Fruit fly (Drosophila melanogaster): ENCODE measurements around the gene toc.

toc gene

DNA sequence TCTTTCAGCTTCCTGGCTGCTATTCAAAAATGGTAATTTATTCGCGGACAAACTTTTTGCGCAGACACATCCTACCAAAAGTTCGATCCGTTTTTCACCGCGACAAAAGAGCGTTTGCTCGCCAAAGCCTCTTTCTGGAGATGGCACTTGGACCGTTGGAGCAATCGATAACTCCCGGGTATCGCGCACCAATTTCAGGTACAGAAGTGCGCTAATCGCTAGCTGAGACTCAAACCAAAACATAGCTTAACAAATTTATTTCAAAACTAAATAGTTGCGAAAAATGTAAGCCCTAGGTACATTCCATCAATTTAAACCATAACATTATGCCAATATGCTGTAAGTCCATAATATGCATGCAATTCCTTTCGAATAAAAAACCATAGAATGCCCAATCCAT lies at the start of gene toc (continued):
- peak; percentile 2 for TF ChIP-seq CG1792 (GFP tag; optimal IDR thresholded peaks at IDR 0.05)
- TF ChIP-seq eyg (GFP tag; optimal IDR thresholded peaks at IDR 0.05), result no peak
- peak; percentile 12 for TF ChIP-seq CG10267 (tag; optimal IDR thresholded peaks at IDR 0.05)
- TF ChIP-seq CG8089 (GFP tag; optimal IDR thresholded peaks at IDR 0.05), result no peak
- TF ChIP-seq TFAM (GFP tag; optimal IDR thresholded peaks at IDR 0.05), result no peak
- TF ChIP-seq CrebB (tag; optimal IDR thresholded peaks at IDR 0.05), result peak; percentile 39
- TF ChIP-seq Opbp (GFP tag; IDR thresholded peaks at IDR 0.05; ENCODE audit: partially characterized antibody), result peak; percentile 90
- no peak for TF ChIP-seq CG10959 (GFP tag; IDR thresholded peaks at IDR 0.05)
- TF ChIP-seq fd3F (GFP tag; optimal IDR thresholded peaks at IDR 0.05), result no peak
- peak; percentile 43 for TF ChIP-seq CoRest (tag; optimal IDR thresholded peaks at IDR 0.05)
- TF ChIP-seq CG11696 (GFP tag; IDR thresholded peaks at IDR 0.05), result no peak
- TF ChIP-seq nerfin-2 (GFP tag; IDR thresholded peaks at IDR 0.05; ENCODE audit: partially characterized antibody), result peak; percentile 66
- no peak for TF ChIP-seq Fer2 (tag; optimal IDR thresholded peaks at IDR 0.05)
- TF ChIP-seq CG9817 (tag; optimal IDR thresholded peaks at IDR 0.05), result no peak
- peak; percentile 32 for TF ChIP-seq CG12155 (GFP tag; optimal IDR thresholded peaks at IDR 0.05)
- TF ChIP-seq CG15514 (GFP tag; optimal IDR thresholded peaks at IDR 0.05), result peak; percentile 97
- peak; percentile 68 for TF ChIP-seq E2f2 (GFP tag; IDR thresholded peaks at IDR 0.05)
- TF ChIP-seq Awh (GFP tag; IDR thresholded peaks at IDR 0.05), result no peak
- 0 out of 2 replicates have a peak, but pooled peaks have one; percentile 6 for TF ChIP-seq CG9932 (GFP tag; IDR thresholded peaks at IDR 0.05)
- TF ChIP-seq unc-4 (GFP tag; IDR thresholded peaks at IDR 0.05; ENCODE audit: partially characterized antibody), result peak; percentile 85
- no peak for TF ChIP-seq ap (GFP tag; IDR thresholded peaks at IDR 0.05)
- peak; percentile 79 for TF ChIP-seq sna (GFP tag; IDR thresholded peaks at IDR 0.05; ENCODE audit: partially characterized antibody)
- peak; percentile 32 for TF ChIP-seq CG8290 (GFP tag; optimal IDR thresholded peaks at IDR 0.05)
- peak in 1 of 2 experiments; percentile 66 for TF ChIP-seq CG8290 (tag; optimal IDR thresholded peaks at IDR 0.05)
- TF ChIP-seq CG12659 (GFP tag; optimal IDR thresholded peaks at IDR 0.05), result peak; percentile 66
- TF ChIP-seq CG12769 (tag; optimal IDR thresholded peaks at IDR 0.05), result peak; percentile 25
- TF ChIP-seq sim (GFP tag; IDR thresholded peaks at IDR 0.05), result no peak
- no peak for TF ChIP-seq yki (optimal IDR thresholded peaks at IDR 0.05)
- TF ChIP-seq Myb (GFP tag; optimal IDR thresholded peaks at IDR 0.05), result peak; percentile 84
- TF ChIP-seq hbn (GFP tag; IDR thresholded peaks at IDR 0.05; ENCODE audit: partially characterized antibody), result peak; percentile 65
- no peak for TF ChIP-seq gsb (GFP tag; IDR thresholded peaks at IDR 0.05)
- no peak for TF ChIP-seq CG17802 (tag; optimal IDR thresholded peaks at IDR 0.05)
- TF ChIP-seq CG10209 (GFP tag; optimal IDR thresholded peaks at IDR 0.05), result no peak
- TF ChIP-seq pita (GFP tag; optimal IDR thresholded peaks at IDR 0.05), result peak; percentile 49
- peak; percentile 20 for TF ChIP-seq exex (tag; optimal IDR thresholded peaks at IDR 0.05)
- no peak for TF ChIP-seq Oli (tag; optimal IDR thresholded peaks at IDR 0.05)
- no peak for TF ChIP-seq otp (GFP tag; IDR thresholded peaks at IDR 0.05)
- TF ChIP-seq bowl (GFP tag; IDR thresholded peaks at IDR 0.05), result no peak
- TF ChIP-seq toy (GFP tag; IDR thresholded peaks at IDR 0.05), result no peak
- TF ChIP-seq knrl (GFP tag; IDR thresholded peaks at IDR 0.05; ENCODE audit: partially characterized antibody), result peak; percentile 84
- no peak for TF ChIP-seq Hr51 (GFP tag; optimal IDR thresholded peaks at IDR 0.05)
- no peak for TF ChIP-seq ase (GFP tag; IDR thresholded peaks at IDR 0.05)
- peak; percentile 57 for TF ChIP-seq Lhr (GFP tag; optimal IDR thresholded peaks at IDR 0.05)
- no peak for TF ChIP-seq CG30403 (GFP tag; optimal IDR thresholded peaks at IDR 0.05)
- TF ChIP-seq sens-2 (GFP tag; IDR thresholded peaks at IDR 0.05), result no peak
- no peak for TF ChIP-seq B-H2 (GFP tag; optimal IDR thresholded peaks at IDR 0.05)
- no peak; the same call in 2 of the 3 replicates for TF ChIP-seq ken (GFP tag; IDR thresholded peaks at IDR 0.05)
- no peak for TF ChIP-seq Hand (GFP tag; optimal IDR thresholded peaks at IDR 0.05)
- TF ChIP-seq mld (GFP tag; IDR thresholded peaks at IDR 0.05; ENCODE audit: partially characterized antibody), result peak; percentile 89
- peak; percentile 53 for TF ChIP-seq HmgZ (tag; optimal IDR thresholded peaks at IDR 0.05)
- TF ChIP-seq cas (GFP tag; IDR thresholded peaks at IDR 0.05), result no peak
